Fruit fly (Drosophila melanogaster) whole organism, embryonic: ENCODE measurements around the gene CIA30.
A peak's percentile ranks its signal among the peaks of the same experiment; 100 is the strongest.

Experiments
- Abd-B ChIP-seq: fragments of 200-800 bp; sonication (Bioruptor generic); optimal IDR thresholded peaks from 2 replicates; lab custom pipeline; 2018; ENCODE audit warnings: missing biosample characterization, mild to moderate bottlenecking, missing genetic modification characterization, moderate library complexity
- Antp ChIP-seq: fragments of 200-800 bp; sonication (Bioruptor generic); optimal IDR thresholded peaks from 3 replicates; lab custom pipeline; 2016; ENCODE audit warnings: missing biosample characterization, missing genetic modification characterization
- Bdp1 ChIP-seq: fragments of 200-800 bp; sonication (Bioruptor generic); optimal IDR thresholded peaks from 3 replicates; lab custom pipeline; 2016; ENCODE audit warnings: missing biosample characterization, missing genetic modification characterization
- CG10267 ChIP-seq: fragments of 200-800 bp; sonication (Bioruptor generic); optimal IDR thresholded peaks from 2 replicates; lab custom pipeline; 2018; ENCODE audit warnings: missing biosample characterization, mild to moderate bottlenecking, missing genetic modification characterization, moderate library complexity
- CG10959 ChIP-seq: fragments of 200-800 bp; sonication (Bioruptor generic); IDR thresholded peaks from 2 replicates; pipeline ENCODE4 v1.3.6; 2022; ENCODE audit warnings: missing biosample characterization, missing genetic modification characterization
- CG12155 ChIP-seq: fragments of 200-800 bp; sonication (Bioruptor generic); optimal IDR thresholded peaks from 3 replicates; lab custom pipeline; 2016; ENCODE audit warnings: missing biosample characterization, missing genetic modification characterization
- CG12236 ChIP-seq: fragments of 200-800 bp; sonication (Bioruptor generic); optimal IDR thresholded peaks from 2 replicates; lab custom pipeline; 2016; ENCODE audit warnings: missing biosample characterization, missing genetic modification characterization
- CG1233 ChIP-seq: fragments of 200-800 bp; sonication (Bioruptor generic); optimal IDR thresholded peaks from 4 replicates; lab custom pipeline; 2018; ENCODE audit warnings: missing biosample characterization, mild to moderate bottlenecking, missing genetic modification characterization
- CG13123 ChIP-seq: fragments of 200-800 bp; sonication (Bioruptor generic); optimal IDR thresholded peaks from 2 replicates; lab custom pipeline; 2016; ENCODE audit warnings: missing biosample characterization, missing genetic modification characterization
- CG17328 ChIP-seq: fragments of 200-800 bp; sonication (Bioruptor generic); IDR thresholded peaks from 2 replicates; pipeline ENCODE4 v1.3.6; 2022; ENCODE audit warnings: missing biosample characterization, missing genetic modification characterization
- CG17568 ChIP-seq: fragments of 200-800 bp; sonication (Bioruptor generic); optimal IDR thresholded peaks from 2 replicates; lab custom pipeline; 2018; ENCODE audit warnings: missing biosample characterization, mild to moderate bottlenecking, missing genetic modification characterization, moderate library complexity
- CG2120 ChIP-seq: fragments of 200-800 bp; sonication (Bioruptor generic); optimal IDR thresholded peaks from 3 replicates; lab custom pipeline; 2016; ENCODE audit warnings: missing biosample characterization, missing genetic modification characterization
- CG30431 ChIP-seq: fragments of 200-800 bp; sonication (Bioruptor generic); optimal IDR thresholded peaks from 2 replicates; lab custom pipeline; 2017; ENCODE audit warnings: missing biosample characterization, missing genetic modification characterization
- CG31224 ChIP-seq: fragments of 200-800 bp; sonication (Bioruptor generic); IDR thresholded peaks from 2 replicates; pipeline ENCODE4 v1.3.6; 2022; ENCODE audit warnings: missing biosample characterization, missing genetic modification characterization
- CG3726 ChIP-seq: fragments of 200-800 bp; sonication (Bioruptor generic); IDR thresholded peaks from 3 replicates; pipeline ENCODE4, ENCODE4 v1.3.6; 2022; ENCODE audit warnings: missing biosample characterization, missing genetic modification characterization
- CG42726 ChIP-seq: fragments of 200-800 bp; sonication (Bioruptor generic); IDR thresholded peaks from 2 replicates; pipeline ENCODE4 v1.3.6; 2022; ENCODE audit warnings: missing biosample characterization, missing genetic modification characterization; ENCODE audit not compliant: partially characterized antibody
- CG4282 ChIP-seq: fragments of 200-800 bp; sonication (Bioruptor generic); optimal IDR thresholded peaks from 2 replicates; lab custom pipeline; 2016; ENCODE audit warnings: missing biosample characterization, missing genetic modification characterization
- CG9817 ChIP-seq: fragments of 200-800 bp; sonication (Bioruptor generic); optimal IDR thresholded peaks from 2 replicates; lab custom pipeline; 2018; ENCODE audit warnings: missing biosample characterization, mild to moderate bottlenecking, missing genetic modification characterization, moderate library complexity
- CrebB ChIP-seq: fragments of 200-800 bp; sonication (Bioruptor generic); optimal IDR thresholded peaks from 3 replicates; lab custom pipeline; 2018; ENCODE audit warnings: missing biosample characterization, mild to moderate bottlenecking, missing genetic modification characterization
- D19B ChIP-seq: fragments of 200-800 bp; sonication (Bioruptor generic); optimal IDR thresholded peaks from 2 replicates; lab custom pipeline; 2017; ENCODE audit warnings: missing biosample characterization, mild to moderate bottlenecking, missing genetic modification characterization
- Dad ChIP-seq: fragments of 200-800 bp; sonication (Bioruptor generic); optimal IDR thresholded peaks from 3 replicates; lab custom pipeline; 2016; ENCODE audit warnings: missing biosample characterization, missing genetic modification characterization
- Dip3 ChIP-seq: fragments of 200-800 bp; sonication (Bioruptor generic); optimal IDR thresholded peaks from 3 replicates; lab custom pipeline; 2016; ENCODE audit warnings: missing biosample characterization, missing genetic modification characterization
- E2f2 ChIP-seq: fragments of 200-800 bp; sonication (Bioruptor generic); IDR thresholded peaks from 2 replicates; pipeline ENCODE4 v1.3.6; 2022; ENCODE audit warnings: missing biosample characterization, missing genetic modification characterization
- Ets65A ChIP-seq: fragments of 200-800 bp; sonication (Bioruptor generic); peaks from one replicate; lab custom pipeline; 2016; ENCODE audit warnings: missing biosample characterization, missing genetic modification characterization
- Fer2 ChIP-seq: fragments of 200-800 bp; sonication (Bioruptor generic); optimal IDR thresholded peaks from 2 replicates; lab custom pipeline; 2018; ENCODE audit warnings: missing biosample characterization, mild to moderate bottlenecking, missing genetic modification characterization, moderate library complexity
- Hand ChIP-seq: fragments of 200-800 bp; sonication (Bioruptor generic); optimal IDR thresholded peaks from 2 replicates; lab custom pipeline; 2017; ENCODE audit warnings: mild to moderate bottlenecking, missing biosample characterization, missing genetic modification reagents, missing genetic modification characterization
- Kr ChIP-seq: fragments of 200-800 bp; sonication (Bioruptor generic); optimal IDR thresholded peaks from 2 replicates; lab custom pipeline; 2017; ENCODE audit warnings: missing biosample characterization, mild to moderate bottlenecking, missing genetic modification characterization
- Lpt ChIP-seq: fragments of >200 bp; optimal IDR thresholded peaks from 2 replicates; lab custom pipeline; 2018; ENCODE audit warnings: missing biosample characterization, missing genetic modification characterization
- Max ChIP-seq: fragments of 200-800 bp; sonication (Bioruptor generic); optimal IDR thresholded peaks from 2 replicates; lab custom pipeline; 2016; ENCODE audit warnings: missing biosample characterization, mild to moderate bottlenecking, missing genetic modification characterization
- NfI ChIP-seq: fragments of 200-800 bp; sonication (Bioruptor generic); optimal IDR thresholded peaks from 3 replicates; lab custom pipeline; 2018; ENCODE audit warnings: missing biosample characterization, mild to moderate bottlenecking, missing genetic modification characterization, moderate library complexity
- Opbp ChIP-seq: fragments of 200-800 bp; sonication (Bioruptor generic); IDR thresholded peaks from 3 replicates; pipeline ENCODE4 v1.3.6; 2022; ENCODE audit warnings: missing biosample characterization, missing genetic modification characterization; ENCODE audit not compliant: partially characterized antibody
- Pdp1 ChIP-seq, 2 experiments: fragments of 200-800 bp; sonication (Bioruptor generic); optimal IDR thresholded peaks; 3 replicates each; lab custom pipeline; 2016; ENCODE audit warnings: missing biosample characterization in 2 of 2, missing genetic modification characterization in 2 of 2, mild to moderate bottlenecking in 1 of 2, moderate library complexity in 1 of 2
- Ravus ChIP-seq: fragments of 200-800 bp; sonication (Bioruptor generic); IDR thresholded peaks from 2 replicates; pipeline ENCODE4 v1.3.6; 2022; ENCODE audit warnings: missing biosample characterization, missing genetic modification characterization
- ab ChIP-seq: fragments of 200-800 bp; sonication (Bioruptor generic); optimal IDR thresholded peaks from 2 replicates; lab custom pipeline; 2016; ENCODE audit warnings: missing biosample characterization, missing genetic modification characterization
- ap ChIP-seq: fragments of 200-800 bp; sonication (Bioruptor generic); IDR thresholded peaks from 2 replicates; pipeline ENCODE4 v1.3.6; 2022; ENCODE audit warnings: missing biosample characterization, missing genetic modification characterization
- ara ChIP-seq: fragments of 200-800 bp; sonication (Bioruptor generic); IDR thresholded peaks from 2 replicates; pipeline ENCODE4 v1.3.6; 2022; ENCODE audit warnings: missing biosample characterization, missing genetic modification characterization
- ase ChIP-seq: fragments of 200-800 bp; sonication (Bioruptor generic); IDR thresholded peaks from 3 replicates; pipeline ENCODE4 v1.3.6; 2022; ENCODE audit warnings: missing biosample characterization, missing genetic modification characterization
- bbx ChIP-seq: fragments of 200-800 bp; sonication (Bioruptor generic); IDR thresholded peaks from 2 replicates; pipeline ENCODE4 v1.3.6; 2022; ENCODE audit warnings: missing biosample characterization, missing genetic modification characterization; ENCODE audit not compliant: partially characterized antibody
- fd64A ChIP-seq: fragments of 200-800 bp; sonication (Bioruptor generic); optimal IDR thresholded peaks from 3 replicates; lab custom pipeline; 2018; ENCODE audit warnings: missing biosample characterization, mild to moderate bottlenecking, missing genetic modification characterization
- gce ChIP-seq: fragments of 200-800 bp; sonication (Bioruptor generic); IDR thresholded peaks from 3 replicates; pipeline ENCODE4 v1.3.6; 2022; ENCODE audit warnings: missing biosample characterization, missing genetic modification characterization
- gcm ChIP-seq: fragments of 200-800 bp; sonication (Bioruptor generic); optimal IDR thresholded peaks from 2 replicates; lab custom pipeline; 2019; ENCODE audit warnings: missing biosample characterization, mild to moderate bottlenecking, missing genetic modification characterization, moderate library complexity
- gcm2 ChIP-seq: fragments of 200-800 bp; sonication (Bioruptor generic); optimal IDR thresholded peaks from 2 replicates; lab custom pipeline; 2016; ENCODE audit warnings: missing biosample characterization, missing genetic modification characterization
- hth ChIP-seq: fragments of >200 bp; optimal IDR thresholded peaks from 2 replicates; lab custom pipeline; 2017; ENCODE audit warnings: inconsistent platforms
- kah ChIP-seq: fragments of 200-800 bp; sonication (Bioruptor generic); optimal IDR thresholded peaks from 2 replicates; lab custom pipeline; 2018; ENCODE audit warnings: missing biosample characterization, mild to moderate bottlenecking, missing genetic modification characterization
- lab ChIP-seq: fragments of 200-800 bp; sonication (Bioruptor generic); optimal IDR thresholded peaks from 3 replicates; lab custom pipeline; 2017; ENCODE audit warnings: missing biosample characterization, missing genetic modification characterization, mild to moderate bottlenecking, moderate library complexity, missing genetic modification reagents
- sisA ChIP-seq: fragments of 200-800 bp; sonication (Bioruptor generic); IDR thresholded peaks from 2 replicates; pipeline ENCODE4 v1.3.6; 2022; ENCODE audit warnings: missing biosample characterization, missing genetic modification characterization
- sqz ChIP-seq: fragments of 200-800 bp; sonication (Bioruptor generic); optimal IDR thresholded peaks from 3 replicates; lab custom pipeline; 2018; ENCODE audit warnings: missing biosample characterization, mild to moderate bottlenecking, missing genetic modification characterization
- stc ChIP-seq: fragments of 200-800 bp; sonication (Bioruptor generic); IDR thresholded peaks from 2 replicates; pipeline ENCODE4 v1.3.6; 2022; ENCODE audit warnings: missing biosample characterization, missing genetic modification characterization
- toy ChIP-seq: fragments of 200-800 bp; sonication (Bioruptor generic); IDR thresholded peaks from 2 replicates; pipeline ENCODE4 v1.3.6; 2022; ENCODE audit warnings: missing biosample characterization, missing genetic modification characterization
- wdn ChIP-seq: fragments of 200-800 bp; sonication (Bioruptor generic); IDR thresholded peaks from 2 replicates; pipeline ENCODE4 v1.3.6; 2022; ENCODE audit warnings: missing biosample characterization, missing genetic modification characterization
- zen ChIP-seq: fragments of 200-800 bp; sonication (Bioruptor generic); optimal IDR thresholded peaks from 3 replicates; lab custom pipeline; 2018; ENCODE audit warnings: missing biosample characterization, mild to moderate bottlenecking, missing genetic modification characterization, moderate library complexity
- zen2 ChIP-seq: fragments of 200-800 bp; sonication (Bioruptor generic); IDR thresholded peaks from 3 replicates; pipeline ENCODE4 v1.3.6; 2022; ENCODE audit warnings: missing biosample characterization, missing genetic modification characterization; ENCODE audit not compliant: partially characterized antibody
- zfh1 ChIP-seq: fragments of 200-800 bp; sonication (Bioruptor generic); IDR thresholded peaks from 3 replicates; pipeline ENCODE4 v1.3.6; 2022; ENCODE audit warnings: missing biosample characterization, missing genetic modification characterization

CIA30 gene

DNA sequence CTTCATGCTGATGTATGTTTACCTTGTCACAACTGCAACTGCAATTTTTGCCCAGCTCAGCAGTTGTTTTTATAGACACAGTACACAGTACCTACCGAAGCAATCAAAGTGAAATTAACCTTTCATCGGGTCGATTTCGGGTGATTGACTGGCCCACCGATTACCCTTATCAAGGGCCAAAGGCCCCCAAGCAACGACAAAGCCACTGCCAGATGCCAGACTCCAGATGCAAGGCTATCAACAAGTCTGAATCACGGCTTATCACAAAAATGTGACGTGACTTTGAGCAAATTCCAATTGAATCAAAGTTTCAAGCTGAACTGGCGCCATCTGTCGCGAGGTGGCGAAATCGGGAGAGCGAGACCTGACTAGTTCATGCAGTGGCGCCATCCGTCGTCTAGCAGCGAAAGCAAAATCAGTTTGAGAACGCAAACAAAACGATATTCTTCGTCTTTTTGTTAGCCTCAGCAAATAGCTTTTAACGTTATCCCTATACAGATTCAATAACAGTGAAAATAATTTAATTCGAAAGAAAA is 19.9 kb upstream of the CIA30 start, which contains the start of gene Obp99b (continued):
- peak; percentile 46 for TF ChIP-seq CG10267 (tag; lab: Kevin White, UChicago)
- TF ChIP-seq Max (GFP tag; lab: Kevin White, UChicago) = peak; percentile 39
- peak; percentile 66 for TF ChIP-seq CG12236 (GFP tag; lab: Kevin White, UChicago)
- no peak for TF ChIP-seq Lpt (GFP tag; lab: Kevin White, UChicago)
- peak; percentile 35 for TF ChIP-seq gcm2
- TF ChIP-seq Kr (GFP tag; lab: Kevin White, UChicago) = peak; percentile 12
- TF ChIP-seq E2f2 (GFP tag; lab: Robert Waterston, UW) = peak; percentile 40; the same call in 1 of the 2 replicates
- peak; percentile 66 for TF ChIP-seq zen (tag; lab: Kevin White, UChicago)
- TF ChIP-seq ara (GFP tag; lab: Robert Waterston, UW) = peak; percentile 77
- TF ChIP-seq D19B (GFP tag; lab: Kevin White, UChicago) = peak; percentile 54
- no peak for TF ChIP-seq Abd-B (GFP tag; lab: Kevin White, UChicago)
- no peak for TF ChIP-seq toy (GFP tag; lab: Robert Waterston, UW)
- peak; percentile 77 for TF ChIP-seq stc (GFP tag; lab: Robert Waterston, UW)
- peak; percentile 87 for TF ChIP-seq fd64A (GFP tag; lab: Kevin White, UChicago)
- peak; percentile 58 for TF ChIP-seq gcm (GFP tag; lab: Kevin White, UChicago)
- TF ChIP-seq ab = no peak
- TF ChIP-seq lab = peak; percentile 71
- no peak for TF ChIP-seq hth
- TF ChIP-seq CG10959 = peak; percentile 88
- peak; percentile 84 for TF ChIP-seq Antp (GFP tag; lab: Kevin White, UChicago)
- TF ChIP-seq CG12155 = peak; percentile 45
- TF ChIP-seq CG17328 (GFP tag; lab: Robert Waterston, UW) = peak; percentile 86
- TF ChIP-seq Fer2 = peak; percentile 48
- TF ChIP-seq CG1233 (GFP tag; lab: Kevin White, UChicago) = peak; percentile 82
- peak; percentile 71 for TF ChIP-seq Bdp1 (GFP tag; lab: Kevin White, UChicago)
- TF ChIP-seq Dad (GFP tag; lab: Kevin White, UChicago) = peak; percentile 63
- peak; percentile 2; the same call in 1 of the 2 replicates for TF ChIP-seq Ravus
- TF ChIP-seq CG31224 = peak; percentile 58; the same call in 1 of the 2 replicates
- peak; percentile 91 for TF ChIP-seq gce (GFP tag; lab: Robert Waterston, UW)
- TF ChIP-seq ap = peak; percentile 74
- peak; percentile 83 for TF ChIP-seq CG30431
- TF ChIP-seq CG3726 = no peak
- no peak for TF ChIP-seq Hand
- 0 out of 2 replicates have a peak, but pooled peaks have one; percentile 46 for TF ChIP-seq wdn (GFP tag; lab: Robert Waterston, UW)
- TF ChIP-seq CG42726 = no peak
- TF ChIP-seq Opbp = no peak
- TF ChIP-seq zen2 (GFP tag; lab: Robert Waterston, UW) = no peak
- peak; percentile 74 for TF ChIP-seq CrebB (tag; lab: Kevin White, UChicago)
- TF ChIP-seq sqz (GFP tag; lab: Kevin White, UChicago) = peak; percentile 85
- TF ChIP-seq ase (GFP tag; lab: Robert Waterston, UW) = peak; percentile 84; the same call in 2 of the 3 replicates
- TF ChIP-seq NfI (GFP tag; lab: Kevin White, UChicago) = peak; percentile 91
- peak; percentile 79 for TF ChIP-seq kah (GFP tag; lab: Kevin White, UChicago)

DNA sequence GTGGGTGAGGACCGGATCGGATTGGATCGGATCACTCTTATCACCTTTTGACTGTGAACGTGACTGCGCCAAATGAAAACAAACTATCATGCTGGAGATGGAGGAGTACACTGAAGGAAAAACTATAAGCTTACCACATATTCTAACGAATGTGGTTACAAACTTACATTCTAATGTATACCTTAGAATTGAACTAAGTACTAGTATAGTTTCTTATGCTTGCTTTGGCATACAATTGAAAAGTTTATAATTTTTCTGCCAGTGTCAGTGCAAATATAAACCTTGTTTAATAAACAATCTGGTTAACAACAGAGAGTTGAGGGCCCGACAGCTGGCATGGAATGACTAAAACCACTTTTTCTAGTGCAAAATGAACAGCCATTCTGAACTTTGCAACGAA is 19.2 kb upstream of the CIA30 start:
- TF ChIP-seq gce (GFP tag; lab: Robert Waterston, UW) (0 out of 3 replicates have a peak, but pooled peaks have one; percentile 25), Ets65A (GFP tag; lab: Kevin White, UChicago) (peak; percentile 14), Dip3 (GFP tag; lab: Kevin White, UChicago) (no peak), zfh1 (GFP tag; lab: Robert Waterston, UW) (peak; percentile 52; the same call in 1 of the 3 replicates), CG10267 (tag; lab: Kevin White, UChicago) (no peak), CG17568 (GFP tag; lab: Kevin White, UChicago) (no peak), CG13123 (GFP tag; lab: Kevin White, UChicago) (no peak), CG4282 (GFP tag; lab: Kevin White, UChicago) (no peak), Pdp1 (GFP tag; optimal IDR thresholded peaks at IDR 0.05; lab: Kevin White, UChicago) (peak in 1 of 2 experiments; percentile 17), CG2120 (GFP tag; lab: Kevin White, UChicago) (peak; percentile 10), CG1233 (GFP tag; lab: Kevin White, UChicago) (no peak), CG9817 (tag; lab: Kevin White, UChicago) (peak; percentile 4), sisA (GFP tag; lab: Robert Waterston, UW) (peak; percentile 59), bbx (GFP tag; lab: Robert Waterston, UW) (no peak)
